Worm (Caenorhabditis elegans): ENCODE data around the gene Y41E3.7.

Y41E3.7 gene

ce11 chrIV:15037492-15037891 is 23.7 kb downstream of the Y41E3.7 start:
- TF ChIP-seq F57C9.4 (tag; optimal IDR thresholded peaks at IDR 0.05) (no peak), attf-6 (GFP tag; IDR thresholded peaks at IDR 0.05) (peak; percentile 51; the same call in 1 of the 2 replicates), F39B2.1 (GFP tag; IDR thresholded peaks at IDR 0.05) (no peak), ceh-40 (GFP tag; IDR thresholded peaks at IDR 0.05) (no peak), B0035.1 (tag; optimal IDR thresholded peaks at IDR 0.05) (no peak), madf-3 (GFP tag; IDR thresholded peaks at IDR 0.05) (0 out of 2 replicates have a peak, but pooled peaks have one; percentile 17)

DNA sequence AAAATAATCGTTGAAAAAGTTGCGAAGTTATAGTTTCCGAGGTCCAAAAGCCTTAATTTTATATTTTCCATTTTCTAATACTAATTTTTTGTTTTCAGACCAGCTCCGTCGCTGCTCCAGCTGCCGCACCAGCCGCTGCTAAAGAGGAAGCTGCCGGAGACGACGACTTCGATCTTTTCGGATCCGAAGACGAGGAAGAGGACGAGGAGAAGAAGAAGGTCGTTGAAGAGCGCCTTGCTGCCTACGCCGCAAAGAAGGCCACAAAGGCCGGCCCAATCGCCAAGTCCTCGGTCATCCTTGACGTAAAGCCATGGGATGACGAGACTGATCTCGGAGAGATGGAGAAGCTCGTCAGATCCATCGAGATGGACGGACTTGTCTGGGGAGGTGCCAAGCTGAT is 25.0 kb downstream of the Y41E3.7 start:
- TF ChIP-seq ztf-25 (GFP tag; IDR thresholded peaks at IDR 0.05) (no peak), B0336.3 (GFP tag; IDR thresholded peaks at IDR 0.05) (no peak), pha-4 (tag; optimal IDR thresholded peaks at IDR 0.05) (no peak), ceh-91 (GFP tag; IDR thresholded peaks at IDR 0.05) (no peak), F23B12.7 (tag; optimal IDR thresholded peaks at IDR 0.05; ENCODE audit: insufficient read depth) (no peak), hmg-20 (GFP tag; IDR thresholded peaks at IDR 0.05) (no peak), cebp-2 (GFP tag; IDR thresholded peaks at IDR 0.05) (peak; percentile 66; the same call in 1 of the 2 replicates), ekl-4 (GFP tag; IDR thresholded peaks at IDR 0.05) (peak; percentile 68; the same call in 1 of the 2 replicates), Y56A3A.18 (GFP tag; IDR thresholded peaks at IDR 0.05) (0 out of 2 replicates have a peak, but pooled peaks have one; percentile 8), gei-17 (GFP tag; optimal IDR thresholded peaks at IDR 0.05) (no peak), rpc-1 (optimal IDR thresholded peaks at IDR 0.05) (no peak), rpc-1 (tag; optimal IDR thresholded peaks at IDR 0.05) (no peak), K11D2.4 (GFP tag; IDR thresholded peaks at IDR 0.05) (no peak), snpc-3.4 (tag; optimal IDR thresholded peaks at IDR 0.05) (peak; percentile 10), dox-1 (GFP tag; IDR thresholded peaks at IDR 0.05) (no peak), ccch-3 (GFP tag; optimal IDR thresholded peaks at IDR 0.05) (no peak), madf-3 (GFP tag; IDR thresholded peaks at IDR 0.05) (no peak), ztf-6 (GFP tag; IDR thresholded peaks at IDR 0.05) (no peak), mel-28 (tag; optimal IDR thresholded peaks at IDR 0.05; ENCODE audit: borderline replicate concordance) (no peak), nhr-120 (GFP tag; IDR thresholded peaks at IDR 0.05) (0 out of 2 replicates have a peak, but pooled peaks have one; percentile 13), ceh-40 (GFP tag; IDR thresholded peaks at IDR 0.05) (no peak), rcor-1 (GFP tag; IDR thresholded peaks at IDR 0.05) (no peak), sptf-2 (GFP tag; optimal IDR thresholded peaks at IDR 0.05) (no peak), mcd-1 (GFP tag; IDR thresholded peaks at IDR 0.05) (peak; percentile 34; the same call in 1 of the 2 replicates), akir-1 (GFP tag; optimal IDR thresholded peaks at IDR 0.05) (no peak), Y67H2A.10 (GFP tag; conservative IDR thresholded peaks at IDR 0.05) (no peak), lin-26 (GFP tag; IDR thresholded peaks at IDR 0.05) (peak; percentile 62; the same call in 1 of the 2 replicates), attf-6 (GFP tag; IDR thresholded peaks at IDR 0.05) (peak; percentile 82), F22D6.2 (tag; optimal IDR thresholded peaks at IDR 0.05) (no peak), mes-4 (tag; optimal IDR thresholded peaks at IDR 0.05) (no peak), nhr-27 (tag; optimal IDR thresholded peaks at IDR 0.05) (no peak), nhr-90 (tag; optimal IDR thresholded peaks at IDR 0.05) (no peak), F57C9.4 (tag; optimal IDR thresholded peaks at IDR 0.05) (no peak), lsy-27 (tag; optimal IDR thresholded peaks at IDR 0.05; ENCODE audit: borderline replicate concordance, insufficient read depth) (no peak), tlf-1 (GFP tag; optimal IDR thresholded peaks at IDR 0.05) (no peak), bed-1 (GFP tag; IDR thresholded peaks at IDR 0.05) (no peak), hrde-1 (tag; optimal IDR thresholded peaks at IDR 0.05; ENCODE audit: borderline replicate concordance) (no peak), lsl-1 (GFP tag; optimal IDR thresholded peaks at IDR 0.05) (no peak), let-607 (tag; optimal IDR thresholded peaks at IDR 0.05) (no peak), attf-3 (GFP tag; conservative IDR thresholded peaks at IDR 0.05) (no peak), somi-1 (GFP tag; optimal IDR thresholded peaks at IDR 0.05) (no peak), unc-62 (GFP tag; optimal IDR thresholded peaks at IDR 0.05) (no peak), zfh-2 (GFP tag; conservative IDR thresholded peaks at IDR 0.05) (peak; percentile 86), B0035.1 (tag; optimal IDR thresholded peaks at IDR 0.05) (no peak), hmg-1.2 (GFP tag; IDR thresholded peaks at IDR 0.05) (no peak; the same call in 1 of the 2 replicates)

All from whole organism, young adult.